Worm (Caenorhabditis elegans) whole organism, young adult: ENCODE results near the gene rin-1.

Experiments
- F23B12.7 ChIP-seq: sonication (generic microtip); optimal IDR thresholded peaks from 2 replicates; lab custom pipeline; 2017; ENCODE audit warnings: missing genetic modification characterization, mild to moderate bottlenecking, missing compliant biosample characterization, antibody characterized with exemption, moderate library complexity; ENCODE audit not compliant: insufficient read depth
- F55B11.4 ChIP-seq: sonication (generic microtip); optimal IDR thresholded peaks from 2 replicates; lab custom pipeline; 2016; ENCODE audit warnings: missing compliant biosample characterization, missing genetic modification characterization, borderline replicate concordance; ENCODE audit not compliant: insufficient read depth
- F57C9.4 ChIP-seq: sonication (generic microtip); optimal IDR thresholded peaks from 2 replicates; lab custom pipeline; 2017; ENCODE audit warnings: mild to moderate bottlenecking, missing genetic modification characterization, missing compliant biosample characterization
- ama-1 ChIP-seq, 3 experiments: fragments of 150-350 bp in 1 of 3; sonication (generic microtip) in 2 of 3; optimal IDR thresholded peaks; 2 replicates each; lab custom pipeline; 2014 to 2018; ENCODE audit warnings: missing biosample characterization in 2 of 3, missing genetic modification characterization in 2 of 3, missing genetic modification reagents in 2 of 3
- aptf-3 ChIP-seq: fragments of 200-800 bp; sonication (Bioruptor generic); IDR thresholded peaks from 2 replicates; pipeline ENCODE4 v1.3.6; 2022; ENCODE audit warnings: missing genetic modification characterization, missing compliant biosample characterization
- ceh-40 ChIP-seq: fragments of 200-800 bp; sonication (Bioruptor generic); IDR thresholded peaks from 2 replicates; pipeline ENCODE4 v1.3.6; 2022; ENCODE audit warnings: missing genetic modification characterization, missing compliant biosample characterization
- dpff-1 ChIP-seq: sonication (generic microtip); optimal IDR thresholded peaks from 2 replicates; lab custom pipeline; 2017; ENCODE audit warnings: mild to moderate bottlenecking, missing genetic modification characterization, missing compliant biosample characterization
- dpl-1 ChIP-seq: fragments of 150-350 bp; optimal IDR thresholded peaks from 2 replicates; lab custom pipeline; 2014; ENCODE audit warnings: missing biosample characterization, missing genetic modification reagents, missing genetic modification characterization
- efl-1 ChIP-seq: fragments of 150-350 bp; optimal IDR thresholded peaks from 2 replicates; lab custom pipeline; 2014; ENCODE audit warnings: missing biosample characterization, missing genetic modification reagents, missing genetic modification characterization
- mes-4 ChIP-seq: sonication (generic microtip); optimal IDR thresholded peaks from 2 replicates; lab custom pipeline; 2016; ENCODE audit warnings: missing genotype, missing genetic modification characterization, missing compliant biosample characterization
- nfya-1 ChIP-seq: sonication (generic microtip); optimal IDR thresholded peaks from 2 replicates; lab custom pipeline; 2017; ENCODE audit warnings: antibody characterized with exemption, missing compliant biosample characterization, missing genetic modification characterization, borderline replicate concordance; ENCODE audit not compliant: insufficient read depth

DNA sequence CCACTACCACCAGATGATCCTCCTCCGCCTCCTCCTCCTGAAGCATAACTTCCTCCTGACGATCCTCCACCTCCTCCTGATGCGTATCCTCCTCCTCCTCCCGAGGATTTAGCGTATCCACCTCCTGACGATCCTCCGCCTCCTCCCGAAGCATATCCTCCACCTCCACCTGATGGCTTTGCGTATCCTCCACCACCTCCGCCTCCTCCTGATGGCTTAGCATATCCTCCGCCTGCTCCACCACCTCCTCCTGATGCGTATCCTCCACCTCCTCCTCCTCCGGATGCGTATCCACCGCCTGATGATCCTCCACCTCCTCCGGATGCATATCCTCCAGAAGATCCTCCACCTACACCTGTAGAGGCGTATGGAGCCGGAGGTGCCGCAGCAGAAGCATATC is 70.6 kb downstream of the rin-1 start:
- TF ChIP-seq F23B12.7 (no peak), mes-4 (tag; lab: Kevin White, UChicago) (no peak), aptf-3 (GFP tag; lab: Robert Waterston, UW) (no peak), F55B11.4 (tag; lab: Kevin White, UChicago) (no peak), ama-1 (optimal IDR thresholded peaks at IDR 0.05; lab: Kevin White, UChicago) (no peak), ama-1 (GFP tag; optimal IDR thresholded peaks at IDR 0.05; lab: Kevin White, UChicago) (no peak), F57C9.4 (tag; lab: Kevin White, UChicago) (no peak), efl-1 (no peak), dpff-1 (no peak), nfya-1 (no peak), ceh-40 (GFP tag; lab: Robert Waterston, UW) (no peak), dpl-1 (no peak)
